Fruit fly (Drosophila melanogaster) ovary, adult (tissue): Measurements from ENCODE around the gene Nrx-1.

Experiments used
- CG17801 ChIP-seq: fragments of 200-800 bp; optimal IDR thresholded peaks from 2 replicates; lab custom pipeline; 2019; ENCODE audit warnings: missing biosample characterization, mild to moderate bottlenecking, missing genetic modification characterization, moderate library complexity; ENCODE audit not compliant: partially characterized antibody

Nrx-1 gene

DNA sequence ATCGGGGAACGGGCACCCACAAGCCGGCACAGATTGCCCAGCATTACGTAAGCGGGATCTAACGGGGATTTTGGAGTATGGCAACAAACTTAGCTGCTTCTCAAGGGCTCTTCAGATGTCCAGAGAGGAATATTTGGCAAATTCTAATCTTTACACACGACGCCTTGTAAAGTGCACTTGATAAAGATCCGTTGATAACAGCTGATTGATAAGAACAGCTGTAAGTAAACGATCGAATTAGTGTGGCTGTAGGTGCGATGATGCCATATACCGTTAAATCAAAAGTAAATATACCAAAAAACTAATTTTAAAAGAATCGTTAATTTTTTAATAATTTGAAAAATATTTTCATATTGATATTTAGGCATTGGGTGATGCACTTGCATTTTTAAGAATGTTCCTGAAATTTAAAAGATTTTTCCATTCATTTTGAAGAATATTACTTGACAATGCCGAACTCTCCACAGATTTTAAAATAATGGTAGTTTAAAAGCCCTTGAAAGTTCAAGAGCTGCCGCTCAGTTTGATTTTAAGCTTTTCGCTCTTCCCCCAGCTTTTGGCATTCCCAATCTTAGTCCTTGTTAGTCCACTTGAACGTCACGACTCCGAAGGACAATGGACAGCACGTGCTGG lies at the start of gene Nrx-1, which contains the start of gene CG5377:
Nrx-1 (plus strand) TSS at position 574 of the 633 bp plus-strand sequence.
CG5377 (minus strand) TSS at position 219 of the 633 bp plus-strand sequence.
- peak; percentile 32 for TF ChIP-seq CG17801 (GFP tag; lab: Kevin White, UChicago)

DNA sequence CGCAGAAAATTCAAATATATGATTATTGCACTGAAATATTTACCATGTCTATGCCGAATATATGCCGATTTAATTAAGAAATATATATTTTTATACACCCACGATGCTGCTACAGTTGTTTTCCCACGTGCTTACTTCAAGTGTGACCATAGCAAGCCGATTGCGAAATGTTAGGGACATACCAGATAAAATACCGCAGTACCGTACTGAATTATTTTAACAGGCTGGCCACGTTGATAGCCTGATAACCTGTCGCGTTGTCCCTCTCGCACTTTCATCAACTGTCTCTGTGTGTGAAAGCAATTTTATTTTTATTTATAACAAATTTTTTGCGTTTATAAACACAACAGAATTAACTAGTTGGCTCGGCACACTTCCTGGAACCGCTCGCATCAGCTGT lies 47.4 kb upstream of the Nrx-1 start, which contains the start of the genes Nop56 and mats:
Nop56 (minus strand) TSS at position 158 of the 400 bp plus-strand sequence.
mats (plus strand) TSS at position 251 of the 400 bp plus-strand sequence.
- TF ChIP-seq CG17801 (GFP tag; lab: Kevin White, UChicago) = peak; percentile 59

DNA sequence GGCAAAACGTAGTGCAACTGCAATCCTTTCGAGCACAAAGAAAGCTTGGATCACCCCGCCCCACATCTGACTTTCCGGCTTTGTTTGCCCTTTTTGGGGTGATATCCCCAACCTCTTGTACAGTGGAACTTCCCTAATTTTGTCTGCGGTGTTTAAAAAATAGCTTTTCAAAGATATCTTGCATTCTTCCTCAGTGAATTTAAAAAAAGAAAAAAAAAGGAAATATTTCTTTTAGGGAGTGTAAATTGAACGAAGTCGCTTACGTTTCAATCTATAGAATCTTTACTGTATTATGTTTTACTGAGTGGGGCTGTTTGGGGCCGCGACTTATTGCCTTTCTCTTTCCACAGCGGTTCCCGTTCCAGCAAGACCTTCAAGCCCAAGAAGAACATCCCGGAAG lies 46.7 kb upstream of the Nrx-1 start:
- TF ChIP-seq CG17801 (GFP tag; lab: Kevin White, UChicago) = peak; percentile 67

DNA sequence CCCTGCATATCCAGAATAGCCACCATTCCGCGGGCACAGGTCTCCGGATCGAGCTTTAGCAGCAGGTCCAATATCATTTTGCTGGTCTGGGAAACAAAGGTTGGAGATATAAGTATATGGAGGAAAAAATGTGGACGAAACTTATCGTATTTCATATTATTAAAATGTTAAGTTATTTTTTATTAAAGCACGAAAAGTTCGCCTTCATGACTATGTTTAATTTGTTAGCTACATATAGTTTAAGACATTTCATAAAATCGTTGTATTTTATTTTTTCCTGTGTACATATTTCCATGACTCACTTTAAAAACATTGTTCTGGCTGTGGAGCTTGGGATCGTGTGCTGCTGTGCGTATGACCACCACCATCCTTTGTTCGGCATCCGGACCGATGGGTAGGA lies 44.3 kb upstream of the Nrx-1 start:
- TF ChIP-seq CG17801 (GFP tag; lab: Kevin White, UChicago) = no peak

DNA sequence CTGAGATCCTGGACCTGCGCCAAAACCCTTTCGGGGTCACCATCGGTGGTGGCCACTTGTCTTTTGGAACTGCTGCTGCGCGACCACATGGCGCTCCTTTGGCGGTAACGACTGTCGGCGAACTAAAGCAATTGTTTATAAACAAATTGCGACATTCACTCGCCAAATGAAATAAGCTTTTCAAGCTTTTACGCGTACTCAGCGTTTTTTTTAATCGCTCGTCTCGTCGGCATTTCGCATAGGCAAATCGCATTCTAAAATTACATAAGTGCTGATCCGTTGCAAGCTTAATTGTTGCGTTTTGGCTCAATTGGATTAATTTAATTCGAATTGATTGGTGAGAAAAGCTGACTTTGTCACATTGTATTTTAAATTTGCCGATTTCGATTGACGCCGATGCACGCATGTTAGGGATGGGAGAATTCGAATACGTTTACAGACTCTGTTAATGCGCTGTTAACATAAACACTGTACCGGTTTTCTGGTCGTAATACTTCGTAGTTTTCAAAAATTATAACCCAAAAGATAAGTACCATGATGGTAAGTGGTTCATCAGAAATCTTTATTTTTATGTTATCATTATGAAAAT lies 43.6 kb upstream of the Nrx-1 start, which contains the start of gene pinta:
pinta (minus strand) TSS at position 328 of the 589 bp plus-strand sequence.
- peak; percentile 57 for TF ChIP-seq CG17801 (GFP tag; lab: Kevin White, UChicago)

DNA sequence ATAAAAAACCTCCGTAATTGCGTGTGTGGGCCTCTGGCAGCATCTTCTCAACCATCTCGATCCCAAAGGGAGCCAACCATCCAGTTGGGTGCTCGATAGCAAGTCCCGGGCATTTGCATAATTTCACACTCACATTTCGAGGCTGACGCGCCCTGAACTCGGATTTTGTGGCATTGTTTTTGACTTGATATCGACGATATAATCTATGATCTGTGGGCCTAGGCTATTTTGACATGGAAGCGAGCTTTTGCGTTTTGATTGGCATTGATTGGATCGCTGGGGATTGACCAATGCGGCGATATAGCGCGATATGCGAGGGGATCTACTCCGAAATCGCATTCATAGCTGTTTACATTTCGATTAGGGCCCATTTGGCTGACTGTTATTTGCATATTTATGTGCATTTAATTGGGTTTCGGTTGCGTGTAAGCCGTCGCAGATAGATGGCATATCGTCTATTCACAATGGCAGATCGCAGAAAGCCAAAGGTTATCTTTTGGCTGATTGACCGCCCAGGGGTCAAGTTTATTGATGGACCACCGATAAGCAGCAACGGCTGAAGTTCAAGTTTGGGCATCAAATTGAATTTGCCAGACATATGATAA lies 36.0 kb upstream of the Nrx-1 start:
- TF ChIP-seq CG17801 (GFP tag; lab: Kevin White, UChicago) = no peak

DNA sequence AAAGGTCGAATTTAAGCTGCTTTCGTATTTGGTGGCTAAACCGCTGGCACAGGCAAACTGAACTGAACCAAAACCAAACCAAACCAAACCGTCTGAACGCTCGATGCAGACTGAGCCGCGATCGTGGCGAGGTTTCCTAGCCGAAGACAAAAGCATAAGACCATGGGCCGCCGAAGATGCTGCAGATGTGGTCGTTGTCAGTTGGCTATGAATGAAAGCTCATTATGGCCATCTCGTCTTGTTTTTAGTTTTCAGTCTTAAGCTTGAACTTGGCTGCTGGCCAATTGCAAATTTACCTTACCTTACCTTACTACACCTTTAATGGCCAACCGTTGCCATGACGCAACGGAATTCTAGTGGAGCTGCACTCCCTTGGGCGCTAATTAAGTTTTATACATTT lies 32.3 kb upstream of the Nrx-1 start, which contains the start of gene CG13847:
CG13847 (minus strand) TSS at position 101 of the 400 bp plus-strand sequence.
- no peak for TF ChIP-seq CG17801 (GFP tag; lab: Kevin White, UChicago)

DNA sequence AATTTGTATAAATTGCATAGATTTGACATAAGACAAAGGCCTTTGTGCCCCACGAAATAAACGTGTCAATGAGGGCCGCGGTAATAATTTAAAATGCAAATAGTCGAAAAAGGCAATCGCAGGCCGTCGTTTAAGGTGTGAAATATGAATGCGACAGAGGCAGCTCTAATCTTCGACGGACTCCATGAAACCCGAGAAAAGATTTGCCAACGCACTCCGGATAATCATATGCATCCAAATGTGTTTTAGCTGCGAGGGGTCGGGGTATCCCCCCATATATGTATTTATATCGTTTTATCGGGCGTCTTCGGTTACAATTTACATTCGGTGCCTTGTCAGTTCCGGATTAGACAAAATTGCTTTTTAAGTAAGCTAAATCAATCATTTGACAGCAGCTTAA lies 30.0 kb upstream of the Nrx-1 start:
- TF ChIP-seq CG17801 (GFP tag; lab: Kevin White, UChicago) = no peak

DNA sequence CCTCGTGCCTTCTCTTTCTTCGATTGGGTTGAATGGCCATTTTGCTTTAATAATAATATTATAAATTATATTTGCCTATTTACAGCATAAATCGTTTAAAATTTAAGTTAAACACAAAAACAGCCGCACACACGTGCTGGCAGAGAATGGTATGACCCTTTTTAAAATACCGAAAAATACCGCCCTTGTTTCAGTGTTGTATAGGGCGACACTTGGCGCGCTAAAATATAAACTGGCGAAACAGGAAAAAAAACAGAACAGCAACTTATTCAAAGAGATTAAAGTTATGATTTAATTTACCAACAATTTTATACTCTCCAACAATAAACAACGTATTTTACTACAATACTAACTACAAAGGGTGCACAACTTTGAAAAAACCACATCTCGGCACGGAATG lies 21.8 kb upstream of the Nrx-1 start, which contains the start of gene CG12499:
CG12499 (minus strand) TSS at position 95 of the 400 bp plus-strand sequence.
- no peak for TF ChIP-seq CG17801 (GFP tag; lab: Kevin White, UChicago)

DNA sequence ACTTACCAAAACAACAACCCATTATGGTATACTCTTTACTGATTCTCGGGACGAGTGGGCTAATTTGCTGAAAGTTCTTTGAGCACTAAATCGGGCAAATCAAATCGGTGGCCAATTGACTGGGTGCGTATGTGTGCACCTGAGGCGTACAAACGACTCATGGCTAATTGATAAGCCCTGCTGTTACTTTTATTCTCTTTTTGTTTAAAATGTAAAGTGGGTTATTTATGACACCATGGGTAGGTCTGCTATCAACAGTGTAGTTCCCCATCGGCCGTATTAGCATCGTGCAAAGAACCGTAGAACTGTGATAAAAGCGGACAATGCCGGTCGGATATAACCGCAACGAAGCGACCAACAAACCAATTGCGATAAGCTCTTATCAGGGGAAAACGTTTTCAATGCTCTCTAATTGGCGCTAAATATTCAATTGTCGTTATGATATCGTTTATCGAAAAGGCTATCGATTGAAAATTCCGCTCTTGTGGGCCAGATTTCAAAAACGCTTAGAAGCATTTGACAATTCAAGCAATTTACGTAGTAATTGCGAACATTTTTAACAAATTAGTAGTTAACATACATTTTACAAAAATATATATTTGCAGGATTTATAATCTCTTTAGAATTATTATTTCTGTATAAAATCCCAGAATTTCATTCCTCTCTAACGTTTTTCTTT lies 21.0 kb upstream of the Nrx-1 start, which contains the start of gene CG34288:
CG34288 (minus strand) TSS at position 69 of the 679 bp plus-strand sequence.
- no peak for TF ChIP-seq CG17801 (GFP tag; lab: Kevin White, UChicago)

DNA sequence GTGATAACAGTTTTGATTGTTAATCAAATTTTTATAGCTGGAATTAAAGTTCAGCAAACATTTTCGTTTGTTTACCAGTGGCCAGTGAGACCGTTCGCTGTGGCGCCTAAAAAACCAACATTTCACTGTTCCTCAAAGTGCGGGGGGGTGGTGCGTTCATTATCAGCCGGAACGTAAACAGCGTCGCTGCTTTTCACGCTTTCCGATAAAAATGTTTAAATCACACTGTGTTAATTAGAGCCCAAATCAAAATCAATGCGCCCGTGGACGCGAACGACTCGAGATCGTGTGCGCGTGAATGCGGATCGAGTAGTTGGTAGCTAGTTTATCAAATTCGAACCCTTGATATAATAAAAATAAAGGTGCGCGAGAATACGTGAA lies 20.4 kb upstream of the Nrx-1 start, which contains the start of gene CG34376:
CG34376 (plus strand) TSS at position 226 of the 381 bp plus-strand sequence.
- TF ChIP-seq CG17801 (GFP tag; lab: Kevin White, UChicago) = peak; percentile 22

DNA sequence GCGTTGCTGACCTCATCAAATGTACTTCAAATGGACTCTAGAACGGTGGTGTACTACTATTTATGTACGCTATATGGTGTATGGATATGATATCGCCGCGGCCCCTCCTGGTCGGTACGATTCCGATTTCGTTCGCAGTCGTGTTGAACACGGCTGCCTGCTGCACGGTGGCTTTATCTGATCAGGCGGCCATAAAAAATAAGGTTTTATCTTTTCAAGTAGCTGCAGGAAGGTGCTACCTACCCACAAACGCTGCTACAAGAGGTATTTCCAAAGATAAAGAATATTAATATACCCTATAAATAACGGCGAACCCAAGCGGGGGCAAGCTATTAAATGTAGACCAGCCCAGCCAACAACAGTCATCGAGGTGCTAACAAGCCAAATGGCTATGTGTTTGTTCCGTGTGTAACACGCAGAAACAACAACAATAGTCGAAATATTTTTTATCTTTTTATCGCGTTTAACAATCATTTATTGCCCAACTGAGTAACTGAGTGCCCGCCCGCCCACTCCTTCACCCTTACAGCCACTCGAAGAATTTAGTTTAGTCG lies 18.4 kb upstream of the Nrx-1 start:
- TF ChIP-seq CG17801 (GFP tag; lab: Kevin White, UChicago) = no peak

DNA sequence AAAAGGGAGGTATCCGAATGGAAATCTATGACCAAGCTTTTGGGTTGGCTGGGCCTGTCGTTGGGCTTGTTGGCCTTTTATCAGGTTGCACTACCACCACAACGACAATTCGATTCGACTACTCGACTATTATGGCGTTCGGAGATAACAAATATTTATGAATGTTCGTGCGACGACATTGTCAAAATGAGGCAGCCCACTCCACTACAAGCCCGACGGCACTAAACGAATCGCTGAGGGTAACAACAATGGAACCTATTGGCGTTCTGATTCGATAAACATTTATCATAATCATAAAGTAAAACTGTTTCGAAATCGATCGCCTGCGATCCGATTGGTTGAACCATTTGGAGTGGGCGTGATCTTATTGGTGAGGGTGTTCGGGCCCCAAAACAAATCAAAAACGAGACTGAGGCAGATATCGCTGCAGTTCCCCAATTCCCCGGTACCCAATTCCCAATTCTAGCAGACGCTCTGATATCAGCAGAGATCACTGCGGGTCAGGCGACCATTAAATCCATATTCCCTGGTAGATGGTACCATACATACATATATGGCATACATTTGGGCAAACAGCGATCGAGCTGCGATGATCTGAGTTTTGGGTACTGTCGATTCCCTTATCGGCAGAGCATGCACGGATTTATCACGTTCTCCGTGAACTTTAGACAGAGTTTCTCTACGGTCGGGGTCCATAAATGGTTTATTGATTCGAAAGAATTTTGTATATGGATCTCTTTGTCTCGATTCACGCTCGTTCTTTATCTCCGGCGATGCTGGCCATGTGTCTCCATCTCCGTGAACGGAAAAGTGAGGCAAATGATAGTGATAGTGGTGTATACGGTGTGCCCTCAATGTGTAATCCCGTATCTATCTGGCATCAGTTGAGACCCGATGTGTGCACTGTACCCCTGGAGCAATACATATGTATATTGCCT lies 13.6 kb upstream of the Nrx-1 start:
- no peak for TF ChIP-seq CG17801 (GFP tag; lab: Kevin White, UChicago)
